Worm (Caenorhabditis elegans) whole organism, midembryonic: ENCODE results near the gene lgc-53.

Experiments used
- T22C8.4 ChIP-seq: fragments of 200-800 bp; sonication (Bioruptor generic); IDR thresholded peaks from 2 replicates; pipeline ENCODE4 v1.3.6; 2022; ENCODE audit warnings: missing genetic modification characterization, missing compliant biosample characterization
- cog-1 ChIP-seq: sonication (generic microtip); optimal IDR thresholded peaks from 2 replicates; lab custom pipeline; 2016; ENCODE audit warnings: missing genetic modification characterization, missing compliant biosample characterization
- flt-1 ChIP-seq: fragments of 200-800 bp; sonication (Bioruptor generic); IDR thresholded peaks from 2 replicates; pipeline ENCODE4 v1.3.6; 2022; ENCODE audit warnings: missing genetic modification characterization, missing compliant biosample characterization
- klf-2 ChIP-seq: fragments of 200-800 bp; sonication (Bioruptor generic); conservative IDR thresholded peaks from 2 replicates; pipeline ENCODE4 v1.3.6; 2022; ENCODE audit warnings: missing genetic modification reagents, missing genetic modification characterization, missing compliant biosample characterization
- med-1 ChIP-seq: sonication (generic microtip); optimal IDR thresholded peaks from 2 replicates; lab custom pipeline; 2017; ENCODE audit warnings: missing genetic modification characterization, mild to moderate bottlenecking, missing compliant biosample characterization, antibody characterized with exemption, missing genetic modification reagents; ENCODE audit not compliant: insufficient read depth
- ref-1 ChIP-seq: fragments of 200-800 bp; sonication (Bioruptor generic); conservative IDR thresholded peaks from 2 replicates; pipeline ENCODE4 v1.3.6; 2022; ENCODE audit warnings: missing genetic modification reagents, missing genetic modification characterization, missing compliant biosample characterization
- tab-1 ChIP-seq: fragments of 200-800 bp; sonication (Bioruptor generic); IDR thresholded peaks from 2 replicates; pipeline ENCODE4 v1.3.6; 2022; ENCODE audit warnings: missing genetic modification characterization, missing compliant biosample characterization
- ztf-23 ChIP-seq: fragments of 200-800 bp; sonication (Bioruptor generic); IDR thresholded peaks from 2 replicates; pipeline ENCODE4 v1.3.6; 2022; ENCODE audit warnings: missing genetic modification reagents, missing genetic modification characterization, missing compliant biosample characterization
- ztf-29 ChIP-seq: fragments of 200-800 bp; sonication (Bioruptor generic); IDR thresholded peaks from 2 replicates; pipeline ENCODE4 v1.3.6; 2022; ENCODE audit warnings: missing genetic modification reagents, missing genetic modification characterization, missing compliant biosample characterization

lgc-53 gene

ce11 chrX:16679117-16679590 is 32.3 kb upstream of the lgc-53 start, which contains the start of gene F22H10.2:
Gene F22H10.2, plus strand, starts transcription at chrX:16679540.
- no peak for TF ChIP-seq ztf-23 (GFP tag; lab: Robert Waterston, UW)
- no peak for TF ChIP-seq ztf-29 (GFP tag; lab: Robert Waterston, UW)
- TF ChIP-seq klf-2: no peak
- TF ChIP-seq ref-1 (GFP tag; lab: Robert Waterston, UW): no peak
- TF ChIP-seq T22C8.4: no peak
- TF ChIP-seq flt-1: no peak
- no peak for TF ChIP-seq tab-1
- no peak for TF ChIP-seq cog-1 (tag; lab: Kevin White, UChicago)
- no peak for TF ChIP-seq med-1 (GFP tag; lab: Kevin White, UChicago)

- TF ChIP-seq ztf-29 (GFP tag; lab: Robert Waterston, UW) (peak; percentile 57; the same call in 1 of the 2 replicates), T22C8.4 (peak; percentile 98), ztf-23 (GFP tag; lab: Robert Waterston, UW) (peak; percentile 75; the same call in 1 of the 2 replicates), ref-1 (GFP tag; lab: Robert Waterston, UW) (peak; percentile 47; the same call in 1 of the 2 replicates), klf-2 (peak; percentile 75), med-1 (GFP tag; lab: Kevin White, UChicago) (no peak), cog-1 (tag; lab: Kevin White, UChicago) (peak; percentile 95), flt-1 (peak; percentile 89), tab-1 (peak; percentile 33; the same call in 1 of the 2 replicates)
Measured at ce11 chrX:16681910-16682493, 29.5 kb upstream of the lgc-53 start.

- TF ChIP-seq ztf-29 (GFP tag; lab: Robert Waterston, UW): no peak
- TF ChIP-seq T22C8.4: no peak
- TF ChIP-seq cog-1 (tag; lab: Kevin White, UChicago): no peak
- no peak for TF ChIP-seq med-1 (GFP tag; lab: Kevin White, UChicago)
- no peak for TF ChIP-seq ztf-23 (GFP tag; lab: Robert Waterston, UW)
- no peak for TF ChIP-seq klf-2
- TF ChIP-seq tab-1: no peak
- no peak for TF ChIP-seq ref-1 (GFP tag; lab: Robert Waterston, UW)
Measured at ce11 chrX:16687377-16687776, 24.1 kb upstream of the lgc-53 start.

ce11 chrX:16687945-16688344 is 23.5 kb upstream of the lgc-53 start, which contains the start of gene F22H10.11:
Gene F22H10.11, minus strand, starts transcription at chrX:16688045.
- no peak for TF ChIP-seq klf-2
- TF ChIP-seq ztf-29 (GFP tag; lab: Robert Waterston, UW): no peak
- no peak for TF ChIP-seq med-1 (GFP tag; lab: Kevin White, UChicago)
- no peak for TF ChIP-seq tab-1
- no peak for TF ChIP-seq flt-1
- TF ChIP-seq ref-1 (GFP tag; lab: Robert Waterston, UW): no peak
- no peak for TF ChIP-seq cog-1 (tag; lab: Kevin White, UChicago)
- no peak for TF ChIP-seq ztf-23 (GFP tag; lab: Robert Waterston, UW)

- TF ChIP-seq ztf-23 (GFP tag; lab: Robert Waterston, UW): no peak
- no peak for TF ChIP-seq ref-1 (GFP tag; lab: Robert Waterston, UW)
- TF ChIP-seq med-1 (GFP tag; lab: Kevin White, UChicago): no peak
- TF ChIP-seq flt-1: no peak
- TF ChIP-seq tab-1: no peak
- TF ChIP-seq klf-2: no peak
- TF ChIP-seq ztf-29 (GFP tag; lab: Robert Waterston, UW): no peak
- TF ChIP-seq cog-1 (tag; lab: Kevin White, UChicago): no peak
- TF ChIP-seq T22C8.4: no peak
Measured at ce11 chrX:16689852-16690473, 21.5 kb upstream of the lgc-53 start.

ce11 chrX:16691045-16691444 is 20.4 kb upstream of the lgc-53 start, which contains the start of gene F22H10.6:
Gene F22H10.6, minus strand, starts transcription at chrX:16691336.
- TF ChIP-seq cog-1 (tag; lab: Kevin White, UChicago) (no peak), ztf-29 (GFP tag; lab: Robert Waterston, UW) (no peak), flt-1 (no peak), tab-1 (no peak)

- no peak for TF ChIP-seq tab-1
- TF ChIP-seq med-1 (GFP tag; lab: Kevin White, UChicago): no peak
- no peak for TF ChIP-seq T22C8.4
- TF ChIP-seq ztf-29 (GFP tag; lab: Robert Waterston, UW): no peak
- no peak for TF ChIP-seq ztf-23 (GFP tag; lab: Robert Waterston, UW)
- TF ChIP-seq flt-1: no peak
- TF ChIP-seq klf-2: no peak
- TF ChIP-seq cog-1 (tag; lab: Kevin White, UChicago): no peak
- no peak for TF ChIP-seq ref-1 (GFP tag; lab: Robert Waterston, UW)
Measured at ce11 chrX:16695184-16695583, 16.3 kb upstream of the lgc-53 start.

- TF ChIP-seq ztf-23 (GFP tag; lab: Robert Waterston, UW): no peak
- no peak for TF ChIP-seq tab-1
- 0 out of 2 replicates have a peak, but pooled peaks have one; percentile 31 for TF ChIP-seq flt-1
- TF ChIP-seq klf-2: no peak
- TF ChIP-seq T22C8.4: no peak
- no peak for TF ChIP-seq ztf-29 (GFP tag; lab: Robert Waterston, UW)
- TF ChIP-seq med-1 (GFP tag; lab: Kevin White, UChicago): no peak
- no peak for TF ChIP-seq ref-1 (GFP tag; lab: Robert Waterston, UW)
Measured at ce11 chrX:16696822-16697221, 14.7 kb upstream of the lgc-53 start.

- TF ChIP-seq ztf-29 (GFP tag; lab: Robert Waterston, UW): no peak
- no peak for TF ChIP-seq flt-1
- no peak for TF ChIP-seq med-1 (GFP tag; lab: Kevin White, UChicago)
- TF ChIP-seq ref-1 (GFP tag; lab: Robert Waterston, UW): no peak
Measured at ce11 chrX:16698074-16698473, 13.4 kb upstream of the lgc-53 start.
